Worm (Caenorhabditis elegans): ENCODE results near the gene C34B4.2.

C34B4.2 gene

DNA sequence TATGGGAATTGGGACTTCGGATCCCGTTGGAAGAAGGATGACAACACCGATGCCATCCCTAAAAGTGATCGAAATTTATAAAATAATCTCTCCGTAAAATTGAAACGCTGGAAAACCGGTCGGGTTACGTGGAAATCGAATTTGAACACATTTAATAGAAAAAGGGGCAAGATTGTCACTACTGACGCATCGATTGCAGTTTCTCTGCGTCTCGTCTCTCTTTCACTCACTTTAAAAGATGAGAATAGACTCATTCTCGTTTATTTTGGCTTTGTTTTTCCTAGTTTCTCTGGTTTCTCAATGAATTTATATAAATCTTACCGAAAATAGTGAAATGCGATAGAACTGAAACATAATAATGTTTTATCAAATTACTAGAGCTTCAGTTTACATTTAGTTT is 41.2 kb upstream of the C34B4.2 start, which contains the start of gene scyl-1 (continued):
- TF ChIP-seq D1046.2 (GFP tag; IDR thresholded peaks at IDR 0.05), result no peak
- peak; percentile 30 for TF ChIP-seq duxl-1 (tag; optimal IDR thresholded peaks at IDR 0.05; ENCODE audit: poor library complexity)
- TF ChIP-seq ceh-44 (GFP tag; IDR thresholded peaks at IDR 0.05), result no peak
- 0 out of 2 replicates have a peak, but pooled peaks have one; percentile 41 for TF ChIP-seq ceh-20 (GFP tag; IDR thresholded peaks at IDR 0.05)
- TF ChIP-seq attf-4 (tag; optimal IDR thresholded peaks at IDR 0.05), result no peak
- peak; percentile 74 for TF ChIP-seq dpl-1 (GFP tag; optimal IDR thresholded peaks at IDR 0.05)
- TF ChIP-seq nhr-6 (tag; optimal IDR thresholded peaks at IDR 0.05), result peak; percentile 96
- TF ChIP-seq ceh-28 (tag; optimal IDR thresholded peaks at IDR 0.05), result no peak
- TF ChIP-seq zfp-2 (tag; optimal IDR thresholded peaks at IDR 0.05), result no peak
- peak; percentile 68 for TF ChIP-seq rbr-2 (tag; optimal IDR thresholded peaks at IDR 0.05)
- TF ChIP-seq Y105C5A.15 (GFP tag; IDR thresholded peaks at IDR 0.05), result no peak
- TF ChIP-seq nhr-11 (tag; optimal IDR thresholded peaks at IDR 0.05), result peak; percentile 56
- TF ChIP-seq lsy-2 (tag; optimal IDR thresholded peaks at IDR 0.05), result peak in 1 of 2 experiments; percentile 90
- TF ChIP-seq F37D6.2 (tag; optimal IDR thresholded peaks at IDR 0.05), result no peak
- no peak for TF ChIP-seq saeg-2 (GFP tag; IDR thresholded peaks at IDR 0.05)
- TF ChIP-seq daf-8 (GFP tag; IDR thresholded peaks at IDR 0.05), result no peak
- no peak for TF ChIP-seq daf-19 (GFP tag; conservative IDR thresholded peaks at IDR 0.05)
- no peak for TF ChIP-seq mep-1 (tag; optimal IDR thresholded peaks at IDR 0.05)
- no peak for TF ChIP-seq lin-1 (GFP tag; IDR thresholded peaks at IDR 0.05)
- TF ChIP-seq tra-1 (GFP tag; IDR thresholded peaks at IDR 0.05), result no peak
- TF ChIP-seq zag-1 (tag; optimal IDR thresholded peaks at IDR 0.05), result no peak
- TF ChIP-seq zfp-3 (GFP tag; conservative IDR thresholded peaks at IDR 0.05), result no peak
- TF ChIP-seq mdt-29 (GFP tag; IDR thresholded peaks at IDR 0.05), result no peak
- no peak for TF ChIP-seq mxl-2 (GFP tag; conservative IDR thresholded peaks at IDR 0.05)
- 0 out of 2 replicates have a peak, but pooled peaks have one; percentile 21 for TF ChIP-seq lin-29 (GFP tag; IDR thresholded peaks at IDR 0.05)
- no peak for TF ChIP-seq lir-3 (tag; optimal IDR thresholded peaks at IDR 0.05)
- TF ChIP-seq Y75B8A.6 (GFP tag; IDR thresholded peaks at IDR 0.05), result no peak
- no peak for TF ChIP-seq zip-11 (GFP tag; IDR thresholded peaks at IDR 0.05)
- no peak for TF ChIP-seq dmd-8 (GFP tag; IDR thresholded peaks at IDR 0.05)
- peak; percentile 8 for TF ChIP-seq jun-1 (tag; optimal IDR thresholded peaks at IDR 0.05)
- no peak for TF ChIP-seq sdz-12 (GFP tag; optimal IDR thresholded peaks at IDR 0.05)
- TF ChIP-seq aha-1 (tag), result no peak
- no peak for TF ChIP-seq madf-5 (GFP tag; IDR thresholded peaks at IDR 0.05)
- no peak for TF ChIP-seq vab-7 (GFP tag; IDR thresholded peaks at IDR 0.05)
- no peak for TF ChIP-seq pqm-1 (tag; optimal IDR thresholded peaks at IDR 0.05)
- TF ChIP-seq mdl-1 (tag; optimal IDR thresholded peaks at IDR 0.05), result peak in 1 of 2 experiments; percentile 59
- no peak for TF ChIP-seq php-3 (GFP tag; IDR thresholded peaks at IDR 0.05)
- TF ChIP-seq dmd-6 (GFP tag; IDR thresholded peaks at IDR 0.05), result peak; percentile 76
- no peak for TF ChIP-seq ceh-62 (tag; optimal IDR thresholded peaks at IDR 0.05)
- TF ChIP-seq T26A8.4 (GFP tag; IDR thresholded peaks at IDR 0.05), result peak; percentile 75
- no peak for TF ChIP-seq F26F4.8 (GFP tag; conservative IDR thresholded peaks at IDR 0.05)
- TF ChIP-seq lim-7 (GFP tag; IDR thresholded peaks at IDR 0.05), result no peak
- TF ChIP-seq lin-13 (GFP tag; optimal IDR thresholded peaks at IDR 0.05), result peak; percentile 74
- TF ChIP-seq hlh-30 (tag; optimal IDR thresholded peaks at IDR 0.05; ENCODE audit: insufficient read depth), result no peak
- peak; percentile 89 for TF ChIP-seq mes-2 (tag; optimal IDR thresholded peaks at IDR 0.05; ENCODE audit: poor library complexity, severe bottlenecking)
- no peak for TF ChIP-seq F10B5.3 (tag; optimal IDR thresholded peaks at IDR 0.05)
- TF ChIP-seq hif-1 (tag; optimal IDR thresholded peaks at IDR 0.05), result peak in 1 of 2 experiments; percentile 46
- TF ChIP-seq nhr-28 (tag; optimal IDR thresholded peaks at IDR 0.05), result peak; percentile 70
- peak; percentile 10 for TF ChIP-seq spr-1 (tag; optimal IDR thresholded peaks at IDR 0.05)
- TF ChIP-seq fos-1 (tag; optimal IDR thresholded peaks at IDR 0.05), result no peak
- TF ChIP-seq Y5F2A.4 (GFP tag; optimal IDR thresholded peaks at IDR 0.05), result no peak
- TF ChIP-seq F44E2.7 (GFP tag; IDR thresholded peaks at IDR 0.05), result no peak
- no peak for TF ChIP-seq nhr-76 (tag; optimal IDR thresholded peaks at IDR 0.05)

All from whole organism, L4 larva.